Worm (Caenorhabditis elegans) whole organism, mixed stage, embryonic: Measurements from ENCODE around the gene T16H12.2.

Source experiments
- ces-1 ChIP-seq: fragments of 150-350 bp; optimal IDR thresholded peaks from 2 replicates; lab custom pipeline; 2014; ENCODE audit warnings: missing biosample characterization, missing genetic modification reagents, missing genetic modification characterization
- elt-1 ChIP-seq: sonication (generic microtip); optimal IDR thresholded peaks from 2 replicates; lab custom pipeline; 2017; ENCODE audit warnings: missing genetic modification characterization, mild to moderate bottlenecking, missing compliant biosample characterization, antibody characterized with exemption, moderate library complexity, borderline replicate concordance; ENCODE audit not compliant: insufficient read depth
- elt-3 ChIP-seq: fragments of 150-350 bp; optimal IDR thresholded peaks from 2 replicates; lab custom pipeline; 2014; ENCODE audit warnings: missing biosample characterization, missing genetic modification characterization
- mab-5 ChIP-seq: fragments of 150-350 bp; optimal IDR thresholded peaks from 2 replicates; lab custom pipeline; 2014; ENCODE audit warnings: missing biosample characterization, missing genetic modification characterization
- mep-1 ChIP-seq: fragments of 150-350 bp; optimal IDR thresholded peaks from 2 replicates; lab custom pipeline; 2017; ENCODE audit warnings: missing biosample characterization, missing genetic modification reagents, missing genetic modification characterization, inconsistent platforms
- nhr-237 ChIP-seq: fragments of 150-350 bp; optimal IDR thresholded peaks from 2 replicates; lab custom pipeline; 2014; ENCODE audit warnings: missing biosample characterization, missing genetic modification characterization
- sptf-1 ChIP-seq: sonication (generic microtip); optimal IDR thresholded peaks from 2 replicates; lab custom pipeline; 2017; ENCODE audit warnings: mild to moderate bottlenecking, missing genetic modification characterization, moderate library complexity, missing compliant biosample characterization
- unc-62 ChIP-seq: fragments of 150-350 bp; optimal IDR thresholded peaks from 2 replicates; lab custom pipeline; 2014; ENCODE audit warnings: missing biosample characterization, missing genetic modification reagents, missing genetic modification characterization
- zip-8 ChIP-seq: fragments of 150-350 bp; optimal IDR thresholded peaks from 2 replicates; lab custom pipeline; 2014; ENCODE audit warnings: missing biosample characterization, missing genetic modification characterization

ce11 chrIII:10094538-10094937 lies 8.5 kb downstream of the T16H12.2 start:
- no peak for TF ChIP-seq zip-8 (tag; lab: Kevin White, UChicago)
- TF ChIP-seq elt-1 (tag; lab: Kevin White, UChicago), result no peak
- TF ChIP-seq mab-5 (tag; lab: Kevin White, UChicago), result no peak
- TF ChIP-seq unc-62 (GFP tag; lab: Kevin White, UChicago), result peak; percentile 3
- peak; percentile 79 for TF ChIP-seq sptf-1
- no peak for TF ChIP-seq mep-1
- TF ChIP-seq nhr-237 (tag; lab: Kevin White, UChicago), result no peak
- no peak for TF ChIP-seq ces-1 (GFP tag; lab: Kevin White, UChicago)
- TF ChIP-seq elt-3, result no peak
